Worm (Caenorhabditis elegans) whole organism, L3 larva: ENCODE data around the gene gpx-6.

Experiments used
- R02D3.7 ChIP-seq: fragments of 150-350 bp; optimal IDR thresholded peaks from 2 replicates; lab custom pipeline; 2014; ENCODE audit warnings: missing biosample characterization, missing genetic modification characterization
- ZK546.5 ChIP-seq: sonication (generic microtip); optimal IDR thresholded peaks from 2 replicates; lab custom pipeline; 2017; ENCODE audit warnings: missing biosample characterization, missing genetic modification characterization
- aly-2 ChIP-seq: fragments of 150-350 bp; optimal IDR thresholded peaks from 2 replicates; lab custom pipeline; 2014; ENCODE audit warnings: missing biosample characterization, missing genetic modification characterization
- ceh-16 ChIP-seq: sonication (generic microtip); optimal IDR thresholded peaks from 2 replicates; lab custom pipeline; 2017; ENCODE audit warnings: missing biosample characterization, missing genetic modification characterization
- ceh-28 ChIP-seq: fragments of 150-350 bp; optimal IDR thresholded peaks from 2 replicates; lab custom pipeline; 2014; ENCODE audit warnings: missing biosample characterization, missing genetic modification reagents, missing genetic modification characterization
- ceh-9 ChIP-seq: sonication (generic microtip); optimal IDR thresholded peaks from 2 replicates; lab custom pipeline; 2018; ENCODE audit warnings: missing biosample characterization, missing genetic modification characterization
- egl-27 ChIP-seq: sonication (generic microtip); optimal IDR thresholded peaks from 4 replicates; lab custom pipeline; 2017; ENCODE audit warnings: missing biosample characterization, missing genetic modification reagents, missing genetic modification characterization
- egl-5 ChIP-seq: fragments of 150-350 bp; optimal IDR thresholded peaks from 2 replicates; lab custom pipeline; 2017; ENCODE audit warnings: missing biosample characterization, missing genetic modification reagents, missing genetic modification characterization, inconsistent platforms
- elt-1 ChIP-seq: fragments of 150-350 bp; optimal IDR thresholded peaks from 2 replicates; lab custom pipeline; 2014; ENCODE audit warnings: missing biosample characterization, missing genetic modification characterization
- elt-2 ChIP-seq: sonication (generic microtip); optimal IDR thresholded peaks from 2 replicates; lab custom pipeline; 2016; ENCODE audit warnings: missing genetic modification reagents, mild to moderate bottlenecking, missing genetic modification characterization, missing compliant biosample characterization
- elt-3 ChIP-seq, 3 experiments: fragments of 150-350 bp in 1 of 3; sonication (generic microtip) in 2 of 3; optimal IDR thresholded peaks; 2 replicates in 2 of 3; 4 replicates in 1 of 3; lab custom pipeline; 2014 to 2017; ENCODE audit warnings: missing biosample characterization in 3 of 3, missing genetic modification characterization in 3 of 3
- eor-1 ChIP-seq, 2 experiments: fragments of 150-350 bp; optimal IDR thresholded peaks; 2 replicates each; lab custom pipeline; 2014 to 2018; ENCODE audit warnings: missing biosample characterization in 2 of 2, missing genetic modification characterization in 2 of 2
- fkh-10 ChIP-seq: sonication (generic microtip); optimal IDR thresholded peaks from 2 replicates; lab custom pipeline; 2017; ENCODE audit warnings: missing biosample characterization, missing genetic modification reagents, missing genetic modification characterization
- fos-1 ChIP-seq: fragments of 150-350 bp; optimal IDR thresholded peaks from 2 replicates; lab custom pipeline; 2014; ENCODE audit warnings: missing biosample characterization, missing genetic modification characterization
- hmg-11 ChIP-seq: sonication (generic microtip); optimal IDR thresholded peaks from 2 replicates; lab custom pipeline; 2016; ENCODE audit warnings: missing genetic modification characterization, missing compliant biosample characterization
- jun-1 ChIP-seq: fragments of 150-350 bp; optimal IDR thresholded peaks from 2 replicates; lab custom pipeline; 2014; ENCODE audit warnings: missing biosample characterization, missing genetic modification reagents, missing genetic modification characterization
- lin-39 ChIP-seq: fragments of 150-350 bp; optimal IDR thresholded peaks from 2 replicates; lab custom pipeline; 2018; ENCODE audit warnings: missing biosample characterization, missing genetic modification reagents, missing genetic modification characterization
- lsy-12 ChIP-seq: sonication (generic microtip); optimal IDR thresholded peaks from 2 replicates; lab custom pipeline; 2016; ENCODE audit warnings: mild to moderate bottlenecking, missing genetic modification characterization, missing compliant biosample characterization
- mml-1 ChIP-seq: fragments of 150-350 bp; sonication (generic microtip); optimal IDR thresholded peaks from 3 replicates; lab custom pipeline; 2014; ENCODE audit warnings: missing biosample characterization, missing genetic modification characterization
- nfya-1 ChIP-seq: sonication (generic microtip); optimal IDR thresholded peaks from 2 replicates; lab custom pipeline; 2017; ENCODE audit warnings: missing genetic modification characterization, mild to moderate bottlenecking, missing compliant biosample characterization, antibody characterized with exemption, moderate library complexity; ENCODE audit not compliant: insufficient read depth
- nhr-12 ChIP-seq: fragments of 150-350 bp; optimal IDR thresholded peaks from 2 replicates; lab custom pipeline; 2014; ENCODE audit warnings: missing biosample characterization, missing genetic modification characterization
- nhr-237 ChIP-seq: fragments of 150-350 bp; optimal IDR thresholded peaks from 2 replicates; lab custom pipeline; 2014; ENCODE audit warnings: missing biosample characterization, missing genetic modification characterization
- nhr-25 ChIP-seq: sonication (generic microtip); optimal IDR thresholded peaks from 2 replicates; lab custom pipeline; 2017; ENCODE audit warnings: missing biosample characterization, missing genetic modification characterization
- nhr-28 ChIP-seq: fragments of 150-350 bp; optimal IDR thresholded peaks from 2 replicates; lab custom pipeline; 2014; ENCODE audit warnings: missing biosample characterization, missing genetic modification characterization
- nhr-43 ChIP-seq: sonication (generic microtip); optimal IDR thresholded peaks from 2 replicates; lab custom pipeline; 2016; ENCODE audit warnings: mild to moderate bottlenecking, missing genetic modification characterization, missing compliant biosample characterization; ENCODE audit not compliant: poor library complexity, severe bottlenecking
- pha-4 ChIP-seq: fragments of 150-350 bp; optimal IDR thresholded peaks from 2 replicates; lab custom pipeline; 2014; ENCODE audit warnings: missing biosample characterization, missing genetic modification reagents, missing genetic modification characterization
- pqm-1 ChIP-seq: fragments of 150-350 bp; optimal IDR thresholded peaks from 2 replicates; lab custom pipeline; 2017; ENCODE audit warnings: missing biosample characterization, missing genetic modification characterization, inconsistent platforms
- sea-2 ChIP-seq: fragments of 150-350 bp; sonication (generic microtip); optimal IDR thresholded peaks from 4 replicates; lab custom pipeline; 2014; ENCODE audit warnings: missing biosample characterization, missing genetic modification reagents, missing genetic modification characterization
- snpc-4 ChIP-seq: fragments of 150-350 bp; optimal IDR thresholded peaks from 2 replicates; lab custom pipeline; 2014; ENCODE audit warnings: missing biosample characterization, missing genetic modification characterization
- tbx-2 ChIP-seq: sonication (generic microtip); optimal IDR thresholded peaks from 2 replicates; lab custom pipeline; 2016; ENCODE audit warnings: mild to moderate bottlenecking, missing genetic modification characterization, missing compliant biosample characterization

Gene gpx-6

ce11 chrIV:8221946-8222345 lies at the start of gene gpx-6:
Gene gpx-6 (plus strand): TSS chrIV:8222202.
- TF ChIP-seq nhr-237 (tag; lab: Kevin White, UChicago) (no peak), egl-5 (tag; lab: Kevin White, UChicago) (peak; percentile 22), nhr-25 (tag; lab: Kevin White, UChicago) (peak; percentile 36), pha-4 (tag; lab: Kevin White, UChicago) (peak; percentile 47), eor-1 (tag; optimal IDR thresholded peaks at IDR 0.05; lab: Kevin White, UChicago) (no peak), nhr-28 (no peak), hmg-11 (no peak)

- TF ChIP-seq fos-1 (tag; lab: Kevin White, UChicago) (no peak), ceh-16 (tag; lab: Kevin White, UChicago) (no peak), ceh-28 (no peak), aly-2 (tag; lab: Kevin White, UChicago) (no peak), mml-1 (tag; lab: Kevin White, UChicago) (no peak), R02D3.7 (tag; lab: Kevin White, UChicago) (no peak), egl-27 (tag; lab: Kevin White, UChicago) (no peak), nhr-12 (no peak), elt-3 (tag; optimal IDR thresholded peaks at IDR 0.05; lab: Kevin White, UChicago) (no peak), ZK546.5 (tag; lab: Kevin White, UChicago) (no peak), ceh-9 (tag; lab: Kevin White, UChicago) (no peak), jun-1 (tag; lab: Kevin White, UChicago) (no peak), eor-1 (tag; optimal IDR thresholded peaks at IDR 0.05; lab: Kevin White, UChicago) (no peak), elt-2 (tag; lab: Kevin White, UChicago) (no peak)
These were observed 48.4 kb upstream of the gpx-6 start for ce11 chrIV:8173610-8174009.

- no peak for TF ChIP-seq tbx-2 (tag; lab: Kevin White, UChicago)
- TF ChIP-seq nhr-43 (tag; lab: Kevin White, UChicago): no peak
- TF ChIP-seq pqm-1 (tag; lab: Kevin White, UChicago): peak; percentile 41
- TF ChIP-seq elt-2 (tag; lab: Kevin White, UChicago): peak; percentile 80
- TF ChIP-seq snpc-4: no peak
- TF ChIP-seq, all 47 proteins: peak for 2
These were observed 47.2 kb upstream of the gpx-6 start for ce11 chrIV:8174792-8175191.

ce11 chrIV:8175686-8176532 lies 46.1 kb upstream of the gpx-6 start, which contains the start of gene pct-1:
Gene pct-1 (plus strand): TSS chrIV:8176482.
- TF ChIP-seq nhr-12 (no peak), elt-1 (tag; lab: Kevin White, UChicago) (peak; percentile 82)

- no peak for TF ChIP-seq eor-1 (tag; optimal IDR thresholded peaks at IDR 0.05; lab: Kevin White, UChicago)
- peak; percentile 27 for TF ChIP-seq nfya-1
- peak; percentile 80 for TF ChIP-seq fkh-10 (GFP tag; lab: Kevin White, UChicago)
These were observed 40.6 kb upstream of the gpx-6 start for ce11 chrIV:8181404-8181803.

ce11 chrIV:8182566-8182965 lies 39.4 kb upstream of the gpx-6 start:
- TF ChIP-seq lin-39 (tag; lab: Kevin White, UChicago): peak; percentile 26
- peak; percentile 15 for TF ChIP-seq lsy-12 (tag; lab: Kevin White, UChicago)
- TF ChIP-seq sea-2 (GFP tag; lab: Kevin White, UChicago): no peak
